Worm (Caenorhabditis elegans) whole organism, L3 larva: Measurements from ENCODE around the gene srh-274.

Experiments used
- ZK546.5 ChIP-seq: sonication (generic microtip); optimal IDR thresholded peaks from 2 replicates; lab custom pipeline; 2017; ENCODE audit warnings: missing biosample characterization, missing genetic modification characterization
- aly-2 ChIP-seq: fragments of 150-350 bp; optimal IDR thresholded peaks from 2 replicates; lab custom pipeline; 2014; ENCODE audit warnings: missing biosample characterization, missing genetic modification characterization
- ama-1 ChIP-seq: fragments of 150-350 bp; optimal IDR thresholded peaks from 2 replicates; lab custom pipeline; 2018
- ceh-28 ChIP-seq: fragments of 150-350 bp; optimal IDR thresholded peaks from 2 replicates; lab custom pipeline; 2014; ENCODE audit warnings: missing biosample characterization, missing genetic modification reagents, missing genetic modification characterization
- ceh-82 ChIP-seq: fragments of 150-350 bp; optimal IDR thresholded peaks from 2 replicates; lab custom pipeline; 2014; ENCODE audit warnings: missing biosample characterization, missing genetic modification characterization
- egl-27 ChIP-seq: sonication (generic microtip); optimal IDR thresholded peaks from 4 replicates; lab custom pipeline; 2017; ENCODE audit warnings: missing biosample characterization, missing genetic modification reagents, missing genetic modification characterization
- egl-5 ChIP-seq: fragments of 150-350 bp; optimal IDR thresholded peaks from 2 replicates; lab custom pipeline; 2017; ENCODE audit warnings: missing biosample characterization, missing genetic modification reagents, missing genetic modification characterization, inconsistent platforms
- elt-2 ChIP-seq: sonication (generic microtip); optimal IDR thresholded peaks from 2 replicates; lab custom pipeline; 2016; ENCODE audit warnings: missing genetic modification reagents, mild to moderate bottlenecking, missing genetic modification characterization, missing compliant biosample characterization
- elt-3 ChIP-seq, 3 experiments: fragments of 150-350 bp in 1 of 3; sonication (generic microtip) in 2 of 3; optimal IDR thresholded peaks; 2 replicates in 2 of 3; 4 replicates in 1 of 3; lab custom pipeline; 2014 to 2017; ENCODE audit warnings: missing biosample characterization in 3 of 3, missing genetic modification characterization in 3 of 3
- eor-1 ChIP-seq, 2 experiments: fragments of 150-350 bp; optimal IDR thresholded peaks; 2 replicates each; lab custom pipeline; 2014 to 2018; ENCODE audit warnings: missing biosample characterization in 2 of 2, missing genetic modification characterization in 2 of 2
- fkh-2 ChIP-seq: fragments of 150-350 bp; optimal IDR thresholded peaks from 2 replicates; lab custom pipeline; 2014; ENCODE audit warnings: missing biosample characterization, missing genetic modification reagents, missing genetic modification characterization
- hmg-11 ChIP-seq: sonication (generic microtip); optimal IDR thresholded peaks from 2 replicates; lab custom pipeline; 2016; ENCODE audit warnings: missing genetic modification characterization, missing compliant biosample characterization
- jun-1 ChIP-seq: fragments of 150-350 bp; optimal IDR thresholded peaks from 2 replicates; lab custom pipeline; 2014; ENCODE audit warnings: missing biosample characterization, missing genetic modification reagents, missing genetic modification characterization
- lin-39 ChIP-seq: fragments of 150-350 bp; optimal IDR thresholded peaks from 2 replicates; lab custom pipeline; 2018; ENCODE audit warnings: missing biosample characterization, missing genetic modification reagents, missing genetic modification characterization
- mml-1 ChIP-seq: fragments of 150-350 bp; sonication (generic microtip); optimal IDR thresholded peaks from 3 replicates; lab custom pipeline; 2014; ENCODE audit warnings: missing biosample characterization, missing genetic modification characterization
- nfya-1 ChIP-seq: sonication (generic microtip); optimal IDR thresholded peaks from 2 replicates; lab custom pipeline; 2017; ENCODE audit warnings: missing genetic modification characterization, mild to moderate bottlenecking, missing compliant biosample characterization, antibody characterized with exemption, moderate library complexity; ENCODE audit not compliant: insufficient read depth
- nhr-12 ChIP-seq: fragments of 150-350 bp; optimal IDR thresholded peaks from 2 replicates; lab custom pipeline; 2014; ENCODE audit warnings: missing biosample characterization, missing genetic modification characterization
- nhr-23 ChIP-seq: fragments of 150-350 bp; optimal IDR thresholded peaks from 2 replicates; lab custom pipeline; 2014; ENCODE audit warnings: missing biosample characterization, missing genetic modification reagents, missing genetic modification characterization
- nhr-237 ChIP-seq: fragments of 150-350 bp; optimal IDR thresholded peaks from 2 replicates; lab custom pipeline; 2014; ENCODE audit warnings: missing biosample characterization, missing genetic modification characterization
- nhr-25 ChIP-seq: sonication (generic microtip); optimal IDR thresholded peaks from 2 replicates; lab custom pipeline; 2017; ENCODE audit warnings: missing biosample characterization, missing genetic modification characterization
- nhr-28 ChIP-seq: fragments of 150-350 bp; optimal IDR thresholded peaks from 2 replicates; lab custom pipeline; 2014; ENCODE audit warnings: missing biosample characterization, missing genetic modification characterization
- nhr-43 ChIP-seq: sonication (generic microtip); optimal IDR thresholded peaks from 2 replicates; lab custom pipeline; 2016; ENCODE audit warnings: mild to moderate bottlenecking, missing genetic modification characterization, missing compliant biosample characterization; ENCODE audit not compliant: poor library complexity, severe bottlenecking
- nhr-67 ChIP-seq: fragments of 150-350 bp; optimal IDR thresholded peaks from 2 replicates; lab custom pipeline; 2014; ENCODE audit warnings: missing biosample characterization, missing genetic modification characterization
- nhr-76 ChIP-seq: fragments of 150-350 bp; sonication (generic microtip); optimal IDR thresholded peaks from 5 replicates; lab custom pipeline; 2014; ENCODE audit warnings: missing biosample characterization, missing genetic modification characterization
- nhr-77 ChIP-seq: fragments of 150-350 bp; optimal IDR thresholded peaks from 2 replicates; lab custom pipeline; 2014; ENCODE audit warnings: missing biosample characterization, missing genetic modification characterization
- pqm-1 ChIP-seq: fragments of 150-350 bp; optimal IDR thresholded peaks from 2 replicates; lab custom pipeline; 2017; ENCODE audit warnings: missing biosample characterization, missing genetic modification characterization, inconsistent platforms
- skn-1 ChIP-seq: fragments of 150-350 bp; optimal IDR thresholded peaks from 2 replicates; lab custom pipeline; 2014; ENCODE audit warnings: missing biosample characterization, missing genetic modification characterization
- snpc-4 ChIP-seq: fragments of 150-350 bp; optimal IDR thresholded peaks from 2 replicates; lab custom pipeline; 2014; ENCODE audit warnings: missing biosample characterization, missing genetic modification characterization
- tbx-2 ChIP-seq: sonication (generic microtip); optimal IDR thresholded peaks from 2 replicates; lab custom pipeline; 2016; ENCODE audit warnings: mild to moderate bottlenecking, missing genetic modification characterization, missing compliant biosample characterization
- unc-39 ChIP-seq: sonication (generic microtip); optimal IDR thresholded peaks from 4 replicates; lab custom pipeline; 2017; ENCODE audit warnings: missing biosample characterization, missing genetic modification characterization
- unc-62 ChIP-seq: fragments of 150-350 bp; sonication (generic microtip); optimal IDR thresholded peaks from 4 replicates; lab custom pipeline; 2014; ENCODE audit warnings: missing biosample characterization, missing genetic modification reagents, missing genetic modification characterization
- zag-1 ChIP-seq: fragments of 150-350 bp; optimal IDR thresholded peaks from 2 replicates; lab custom pipeline; 2014; ENCODE audit warnings: missing biosample characterization, missing genetic modification characterization
- ztf-11 ChIP-seq: fragments of 150-350 bp; optimal IDR thresholded peaks from 2 replicates; lab custom pipeline; 2014; ENCODE audit warnings: missing biosample characterization, missing genetic modification characterization
- ztf-4 ChIP-seq: fragments of 150-350 bp; optimal IDR thresholded peaks from 2 replicates; lab custom pipeline; 2014; ENCODE audit warnings: missing biosample characterization, missing genetic modification characterization

srh-274 gene

ce11 chrII:982842-983241 lies at the start of gene srh-274:
TSS of gene srh-274 (plus strand) at chrII:983142.
- TF ChIP-seq nhr-25 (tag; lab: Kevin White, UChicago) (no peak), lin-39 (tag; lab: Kevin White, UChicago) (no peak), nhr-28 (tag; lab: Kevin White, UChicago) (no peak), unc-62 (no peak), nfya-1 (tag; lab: Kevin White, UChicago) (no peak), mml-1 (tag; lab: Kevin White, UChicago) (no peak)

- TF ChIP-seq snpc-4 (tag; lab: Kevin White, UChicago) (no peak), nhr-76 (no peak), ztf-11 (tag; lab: Kevin White, UChicago) (no peak), ztf-4 (tag; lab: Kevin White, UChicago) (no peak), elt-3 (tag; optimal IDR thresholded peaks at IDR 0.05; lab: Kevin White, UChicago) (no peak), ceh-28 (tag; lab: Kevin White, UChicago) (no peak), tbx-2 (tag; lab: Kevin White, UChicago) (no peak), zag-1 (tag; lab: Kevin White, UChicago) (no peak), egl-5 (tag; lab: Kevin White, UChicago) (no peak), skn-1 (no peak), lin-39 (tag; lab: Kevin White, UChicago) (no peak), hmg-11 (no peak), nhr-12 (tag; lab: Kevin White, UChicago) (no peak), mml-1 (tag; lab: Kevin White, UChicago) (no peak), jun-1 (tag; lab: Kevin White, UChicago) (no peak)
These were observed 45.7 kb upstream of the srh-274 start for ce11 chrII:937265-937664.

- TF ChIP-seq unc-39 (tag; lab: Kevin White, UChicago), result no peak
- no peak for TF ChIP-seq elt-3 (tag; optimal IDR thresholded peaks at IDR 0.05; lab: Kevin White, UChicago)
- no peak for TF ChIP-seq ceh-82
- TF ChIP-seq ztf-4 (tag; lab: Kevin White, UChicago), result no peak
- no peak for TF ChIP-seq eor-1 (tag; optimal IDR thresholded peaks at IDR 0.05; lab: Kevin White, UChicago)
- no peak for TF ChIP-seq lin-39 (tag; lab: Kevin White, UChicago)
- TF ChIP-seq nhr-23, result no peak
- no peak for TF ChIP-seq egl-27 (tag; lab: Kevin White, UChicago)
- no peak for TF ChIP-seq aly-2 (tag; lab: Kevin White, UChicago)
- no peak for TF ChIP-seq ama-1 (lab: Kevin White, UChicago)
- TF ChIP-seq nhr-237, result no peak
- TF ChIP-seq mml-1 (tag; lab: Kevin White, UChicago), result no peak
- TF ChIP-seq, all 47 proteins: peak for 0
These were observed 44.4 kb upstream of the srh-274 start, which contains the start of gene R07C3.3 for ce11 chrII:938549-938948. TSS of gene R07C3.3 (plus strand) at chrII:938849.

- no peak for TF ChIP-seq pqm-1
- no peak for TF ChIP-seq lin-39 (tag; lab: Kevin White, UChicago)
- no peak for TF ChIP-seq fkh-2 (tag; lab: Kevin White, UChicago)
- no peak for TF ChIP-seq ama-1 (lab: Kevin White, UChicago)
- TF ChIP-seq ztf-4 (tag; lab: Kevin White, UChicago), result no peak
- TF ChIP-seq jun-1 (tag; lab: Kevin White, UChicago), result no peak
- no peak for TF ChIP-seq ztf-11 (tag; lab: Kevin White, UChicago)
- TF ChIP-seq ceh-28 (tag; lab: Kevin White, UChicago), result no peak
- TF ChIP-seq nfya-1 (tag; lab: Kevin White, UChicago), result no peak
- TF ChIP-seq nhr-28 (tag; lab: Kevin White, UChicago), result no peak
- no peak for TF ChIP-seq ZK546.5 (tag; lab: Kevin White, UChicago)
- no peak for TF ChIP-seq nhr-43
These were observed 42.2 kb upstream of the srh-274 start, which contains the start of gene fbxc-36 for ce11 chrII:940779-941178. TSS of gene fbxc-36 (plus strand) at chrII:940983.

ce11 chrII:943773-944172 lies 39.2 kb upstream of the srh-274 start, which contains the start of gene clec-43:
TSS of gene clec-43 (plus strand) at chrII:944066.
- TF ChIP-seq pqm-1 (peak; percentile 76), nhr-67 (no peak), elt-2 (tag; lab: Kevin White, UChicago) (peak; percentile 81), jun-1 (tag; lab: Kevin White, UChicago) (no peak), aly-2 (tag; lab: Kevin White, UChicago) (no peak), nhr-77 (no peak), nhr-76 (no peak)
- TF ChIP-seq, all 47 proteins: peak for 2
